Worm (Caenorhabditis elegans): ENCODE measurements around the gene rpl-26.

Gene rpl-26

DNA sequence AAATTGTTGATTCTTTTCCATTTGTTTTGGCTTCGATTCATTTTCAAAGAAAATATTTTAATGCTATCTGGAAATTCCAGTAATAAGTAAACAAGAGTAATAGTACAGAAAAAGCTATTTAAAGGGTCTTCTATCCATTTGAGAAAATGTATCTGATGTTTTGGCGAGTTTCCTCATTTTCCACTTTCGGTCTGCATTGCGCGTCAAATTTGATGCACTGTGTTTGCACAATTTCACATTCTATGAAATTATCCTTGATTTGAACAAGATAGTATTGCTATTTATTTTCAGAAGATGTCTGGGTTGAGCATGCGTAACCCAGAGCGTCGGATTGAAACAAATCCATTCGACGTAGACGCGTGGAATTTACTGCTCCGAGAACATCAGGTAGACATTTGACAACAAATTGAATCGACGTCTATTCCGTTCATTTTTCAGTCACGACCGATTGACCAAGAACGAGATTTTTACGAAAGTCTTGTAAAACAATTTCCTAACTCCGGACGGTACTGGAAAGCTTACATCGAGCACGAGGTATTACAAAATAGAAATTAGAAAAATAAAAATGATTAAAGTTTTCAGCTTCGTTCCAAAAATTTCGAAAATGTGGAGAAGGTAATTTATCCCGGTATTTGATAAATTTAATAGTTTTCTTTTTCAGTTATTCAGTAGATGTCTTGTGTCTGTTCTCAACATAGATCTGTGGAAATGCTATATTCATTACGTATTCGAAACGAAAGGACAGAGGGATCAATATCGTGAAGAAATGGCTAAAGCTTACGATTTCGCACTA, 1.2 kb downstream of the rpl-26 start, which contains the start of gene suf-1:
Gene suf-1 (plus strand): TSS at position 280 of the 793 bp plus-strand sequence.
- TF ChIP-seq ztf-23 (GFP tag; IDR thresholded peaks at IDR 0.05) (no peak), ref-1 (GFP tag; conservative IDR thresholded peaks at IDR 0.05) (no peak), ztf-29 (GFP tag; IDR thresholded peaks at IDR 0.05) (no peak), med-1 (GFP tag; optimal IDR thresholded peaks at IDR 0.05; ENCODE audit: insufficient read depth) (no peak), klf-2 (GFP tag; conservative IDR thresholded peaks at IDR 0.05) (no peak), T22C8.4 (GFP tag; IDR thresholded peaks at IDR 0.05) (no peak), cog-1 (tag; optimal IDR thresholded peaks at IDR 0.05) (no peak), flt-1 (GFP tag; IDR thresholded peaks at IDR 0.05) (no peak), tab-1 (GFP tag; IDR thresholded peaks at IDR 0.05) (no peak)

DNA sequence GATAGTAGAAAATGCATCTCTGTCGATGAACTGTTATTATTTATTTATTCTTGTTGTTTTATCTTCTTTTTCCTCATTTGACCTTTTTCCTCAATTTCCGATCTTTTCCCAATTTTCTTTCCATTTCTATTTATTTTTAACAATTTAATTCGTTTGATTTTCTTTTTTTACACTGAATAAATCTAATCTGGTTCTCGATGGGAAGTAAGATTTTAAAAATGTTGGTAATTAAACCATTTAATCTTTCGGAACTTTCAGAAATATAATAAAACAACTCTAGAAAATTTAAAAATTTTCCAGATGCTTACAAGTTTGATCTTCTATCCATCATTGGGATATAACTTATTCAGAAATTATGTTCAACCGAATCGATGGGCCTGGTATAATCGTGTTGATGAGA, 4.0 kb downstream of the rpl-26 start, which contains the start of gene F28C6.8:
Gene F28C6.8 (plus strand): TSS at position 301 of the 400 bp plus-strand sequence.
- TF ChIP-seq flt-1 (GFP tag; IDR thresholded peaks at IDR 0.05) (no peak), T22C8.4 (GFP tag; IDR thresholded peaks at IDR 0.05) (no peak), tab-1 (GFP tag; IDR thresholded peaks at IDR 0.05) (no peak), ztf-23 (GFP tag; IDR thresholded peaks at IDR 0.05) (no peak), klf-2 (GFP tag; conservative IDR thresholded peaks at IDR 0.05) (no peak), med-1 (GFP tag; optimal IDR thresholded peaks at IDR 0.05; ENCODE audit: insufficient read depth) (no peak)

DNA sequence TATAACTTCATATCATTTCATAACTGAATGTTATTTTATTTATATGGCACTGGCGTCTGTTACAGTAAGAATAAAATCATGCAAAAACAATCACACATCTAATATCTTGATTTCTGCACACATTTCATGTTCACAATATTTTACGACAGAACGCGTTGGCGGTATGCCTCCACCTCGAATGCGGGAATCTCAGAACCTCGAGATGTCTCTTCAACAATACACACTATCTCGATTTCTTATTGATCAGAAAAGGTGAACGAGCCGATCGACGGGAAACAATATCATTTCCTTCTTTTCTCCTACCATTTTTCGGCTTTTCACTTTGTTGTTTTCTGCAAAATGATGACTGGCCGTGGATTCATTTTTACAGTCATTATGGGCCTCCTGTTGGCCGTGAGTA, 5.1 kb downstream of the rpl-26 start, which contains the start of gene F28C6.10:
Gene F28C6.10 (plus strand): TSS at position 301 of the 400 bp plus-strand sequence.
- TF ChIP-seq med-1 (GFP tag; optimal IDR thresholded peaks at IDR 0.05; ENCODE audit: insufficient read depth) (no peak), klf-2 (GFP tag; conservative IDR thresholded peaks at IDR 0.05) (no peak), tab-1 (GFP tag; IDR thresholded peaks at IDR 0.05) (no peak), ztf-23 (GFP tag; IDR thresholded peaks at IDR 0.05) (no peak), cog-1 (tag; optimal IDR thresholded peaks at IDR 0.05) (no peak), T22C8.4 (GFP tag; IDR thresholded peaks at IDR 0.05) (no peak), flt-1 (GFP tag; IDR thresholded peaks at IDR 0.05) (no peak), ref-1 (GFP tag; conservative IDR thresholded peaks at IDR 0.05) (no peak), ztf-29 (GFP tag; IDR thresholded peaks at IDR 0.05) (no peak)

DNA sequence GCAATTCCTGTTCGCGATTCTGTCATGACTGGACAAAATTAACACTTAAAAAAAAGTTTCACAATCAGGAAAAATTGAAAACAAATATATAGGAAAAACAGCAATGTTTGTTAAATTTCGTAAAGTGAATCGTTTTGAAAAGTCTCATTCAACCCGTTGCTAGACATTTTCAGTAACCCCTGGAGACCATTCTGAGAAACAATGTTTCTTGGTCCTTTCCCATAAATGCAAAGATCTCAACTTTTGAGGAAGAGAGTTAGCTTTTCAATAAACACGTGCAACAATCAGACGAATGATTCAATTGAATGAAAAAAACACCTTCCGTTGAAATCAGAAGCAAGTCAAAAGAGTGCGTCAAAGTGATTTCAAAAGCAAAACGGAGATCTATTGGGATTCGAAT, 7.5 kb downstream of the rpl-26 start, which contains the start of gene F28C6.9:
Gene F28C6.9 (minus strand): TSS at position 101 of the 400 bp plus-strand sequence.
- TF ChIP-seq ztf-23 (GFP tag; IDR thresholded peaks at IDR 0.05) (no peak), ztf-29 (GFP tag; IDR thresholded peaks at IDR 0.05) (no peak), klf-2 (GFP tag; conservative IDR thresholded peaks at IDR 0.05) (no peak), ref-1 (GFP tag; conservative IDR thresholded peaks at IDR 0.05) (no peak), tab-1 (GFP tag; IDR thresholded peaks at IDR 0.05) (no peak), T22C8.4 (GFP tag; IDR thresholded peaks at IDR 0.05) (no peak), med-1 (GFP tag; optimal IDR thresholded peaks at IDR 0.05; ENCODE audit: insufficient read depth) (no peak), cog-1 (tag; optimal IDR thresholded peaks at IDR 0.05) (no peak), flt-1 (GFP tag; IDR thresholded peaks at IDR 0.05) (no peak)

DNA sequence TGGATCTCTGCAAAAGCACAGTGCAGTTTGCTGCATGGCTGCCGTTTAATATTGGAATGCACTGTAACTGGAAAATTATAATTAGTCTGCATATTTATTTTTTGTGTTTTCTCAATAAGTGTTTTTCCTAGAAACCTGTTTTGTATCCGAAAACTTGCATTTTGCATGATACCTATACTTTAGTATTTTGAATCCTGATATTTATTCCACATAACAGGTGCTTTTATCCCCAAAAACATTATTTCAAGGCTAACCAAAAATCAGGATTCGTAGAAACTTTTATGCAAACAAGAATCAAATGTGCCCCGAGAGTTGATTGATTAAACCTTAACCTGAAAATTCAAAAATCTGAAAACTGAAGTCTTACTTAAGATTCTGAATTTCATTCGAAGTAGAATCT, 8.0 kb downstream of the rpl-26 start:
- TF ChIP-seq ztf-23 (GFP tag; IDR thresholded peaks at IDR 0.05) (no peak), cog-1 (tag; optimal IDR thresholded peaks at IDR 0.05) (no peak), ztf-29 (GFP tag; IDR thresholded peaks at IDR 0.05) (no peak), ref-1 (GFP tag; conservative IDR thresholded peaks at IDR 0.05) (no peak), flt-1 (GFP tag; IDR thresholded peaks at IDR 0.05) (no peak), klf-2 (GFP tag; conservative IDR thresholded peaks at IDR 0.05) (no peak), T22C8.4 (GFP tag; IDR thresholded peaks at IDR 0.05) (no peak), med-1 (GFP tag; optimal IDR thresholded peaks at IDR 0.05; ENCODE audit: insufficient read depth) (no peak), tab-1 (GFP tag; IDR thresholded peaks at IDR 0.05) (no peak)

DNA sequence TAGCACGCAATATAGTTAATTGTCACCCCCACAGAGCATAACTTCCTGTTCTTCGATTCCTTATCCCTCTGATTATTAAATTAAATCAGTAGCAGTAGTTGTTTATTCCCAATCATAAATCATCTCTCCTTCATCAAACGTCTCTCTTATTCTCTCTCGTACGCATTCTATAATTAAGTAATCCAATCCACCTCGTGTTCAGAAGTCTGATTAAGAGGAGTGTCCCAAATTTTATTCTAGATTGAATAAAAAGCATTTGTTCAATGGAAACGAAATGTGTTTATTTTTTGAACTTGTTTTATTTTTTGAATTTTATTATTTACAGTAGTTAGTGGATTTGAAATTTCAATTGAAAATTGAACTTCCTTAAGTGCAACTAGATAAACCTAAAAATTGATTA, 8.7 kb downstream of the rpl-26 start:
- TF ChIP-seq T22C8.4 (GFP tag; IDR thresholded peaks at IDR 0.05) (no peak), cog-1 (tag; optimal IDR thresholded peaks at IDR 0.05) (no peak), klf-2 (GFP tag; conservative IDR thresholded peaks at IDR 0.05) (no peak), ztf-23 (GFP tag; IDR thresholded peaks at IDR 0.05) (no peak)

DNA sequence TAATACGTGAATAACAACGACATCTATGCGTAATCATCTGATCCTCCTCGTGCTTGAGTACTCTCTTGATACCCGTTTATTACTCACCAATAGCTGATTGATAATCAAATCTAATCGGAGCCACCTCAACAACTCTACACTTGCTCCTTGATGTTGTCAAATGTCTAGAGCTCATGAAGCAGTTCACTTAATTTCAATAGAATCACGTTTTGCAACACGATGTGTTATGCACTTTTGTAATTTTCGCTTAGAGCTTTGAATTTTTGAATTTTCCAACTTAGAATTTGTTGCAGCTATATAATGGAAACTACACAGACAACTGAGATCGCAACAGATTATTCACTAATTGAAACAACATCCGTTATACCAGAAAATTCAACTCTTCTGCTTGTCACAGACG, 9.9 kb downstream of the rpl-26 start, which contains the start of gene T22C8.1:
Gene T22C8.1 (plus strand): TSS at position 301 of the 400 bp plus-strand sequence.
- TF ChIP-seq ref-1 (GFP tag; conservative IDR thresholded peaks at IDR 0.05) (no peak), cog-1 (tag; optimal IDR thresholded peaks at IDR 0.05) (no peak), med-1 (GFP tag; optimal IDR thresholded peaks at IDR 0.05; ENCODE audit: insufficient read depth) (no peak)

DNA sequence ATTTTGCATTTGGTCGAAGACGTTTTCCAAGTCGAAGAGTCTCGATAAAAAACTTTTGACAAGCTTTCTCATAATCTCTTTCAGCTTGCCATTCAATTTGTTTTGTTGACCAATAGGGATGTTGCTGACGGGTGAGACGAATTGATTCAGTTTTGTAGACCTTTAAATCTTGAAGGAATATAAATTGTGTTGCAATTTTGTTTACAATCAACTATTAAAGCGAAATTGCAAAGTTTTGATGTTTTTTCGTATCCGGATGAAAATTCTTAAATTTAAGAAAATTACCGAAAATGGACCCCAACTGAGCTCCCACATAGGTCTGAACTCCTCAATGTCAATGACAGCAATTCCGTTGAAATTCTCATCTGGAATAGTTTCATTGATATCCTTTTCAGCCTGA, 13.6 kb downstream of the rpl-26 start:
- TF ChIP-seq tab-1 (GFP tag; IDR thresholded peaks at IDR 0.05) (no peak), flt-1 (GFP tag; IDR thresholded peaks at IDR 0.05) (no peak)

DNA sequence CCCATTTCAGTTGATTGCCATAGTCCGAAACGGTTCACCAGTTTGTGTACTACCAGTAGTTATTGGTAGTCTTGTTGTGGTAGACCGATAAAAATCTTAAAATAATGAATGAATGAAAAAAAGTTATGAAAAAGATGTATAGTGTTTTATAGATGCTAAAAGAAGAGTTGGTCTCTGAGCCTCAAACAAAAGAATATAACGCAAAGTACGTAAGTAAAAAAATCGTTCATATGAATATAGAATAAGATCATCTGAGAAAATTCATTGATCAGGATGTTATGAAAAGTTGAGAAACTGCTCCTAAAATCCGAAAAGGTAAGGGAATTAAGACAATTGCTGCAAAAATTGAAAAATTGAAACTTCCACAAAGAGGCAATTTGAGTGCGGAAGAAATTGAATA, 14.9 kb downstream of the rpl-26 start, which contains the start of gene chhy-1:
Gene chhy-1 (minus strand): TSS at position 101 of the 400 bp plus-strand sequence.
- TF ChIP-seq klf-2 (GFP tag; conservative IDR thresholded peaks at IDR 0.05) (no peak), med-1 (GFP tag; optimal IDR thresholded peaks at IDR 0.05; ENCODE audit: insufficient read depth) (no peak), tab-1 (GFP tag; IDR thresholded peaks at IDR 0.05) (no peak), ref-1 (GFP tag; conservative IDR thresholded peaks at IDR 0.05) (no peak), flt-1 (GFP tag; IDR thresholded peaks at IDR 0.05) (no peak)

DNA sequence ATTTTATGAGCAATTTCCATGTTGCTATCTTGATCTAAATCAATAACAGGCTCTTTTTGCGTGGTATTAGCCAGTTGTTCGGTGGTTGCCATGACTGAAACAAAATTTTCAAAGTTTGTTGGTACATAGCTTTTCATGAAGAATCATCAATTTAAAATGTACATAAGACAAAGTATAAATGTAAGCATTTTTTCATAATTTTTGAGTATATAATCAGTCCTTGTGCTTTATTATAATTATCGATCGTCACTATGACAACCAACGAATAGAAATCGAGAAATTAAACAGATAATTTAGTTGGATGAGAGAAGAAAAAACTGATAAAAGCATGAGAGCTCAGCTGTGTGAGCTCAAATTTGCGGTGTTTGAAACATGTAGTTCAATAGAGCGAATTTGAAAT, 19.3 kb downstream of the rpl-26 start, which contains the start of gene T22C8.3:
Gene T22C8.3 (minus strand): TSS at position 101 of the 400 bp plus-strand sequence.
- TF ChIP-seq flt-1 (GFP tag; IDR thresholded peaks at IDR 0.05): no peak
- no peak for TF ChIP-seq tab-1 (GFP tag; IDR thresholded peaks at IDR 0.05)
- TF ChIP-seq ztf-29 (GFP tag; IDR thresholded peaks at IDR 0.05): no peak
- TF ChIP-seq klf-2 (GFP tag; conservative IDR thresholded peaks at IDR 0.05): no peak
- no peak for TF ChIP-seq cog-1 (tag; optimal IDR thresholded peaks at IDR 0.05)
- no peak for TF ChIP-seq ztf-23 (GFP tag; IDR thresholded peaks at IDR 0.05)
- TF ChIP-seq med-1 (GFP tag; optimal IDR thresholded peaks at IDR 0.05; ENCODE audit: insufficient read depth): no peak
- no peak for TF ChIP-seq ref-1 (GFP tag; conservative IDR thresholded peaks at IDR 0.05)
- no peak for TF ChIP-seq T22C8.4 (GFP tag; IDR thresholded peaks at IDR 0.05)
